Worm (Caenorhabditis elegans): ENCODE measurements around the gene btb-4.

DNA sequence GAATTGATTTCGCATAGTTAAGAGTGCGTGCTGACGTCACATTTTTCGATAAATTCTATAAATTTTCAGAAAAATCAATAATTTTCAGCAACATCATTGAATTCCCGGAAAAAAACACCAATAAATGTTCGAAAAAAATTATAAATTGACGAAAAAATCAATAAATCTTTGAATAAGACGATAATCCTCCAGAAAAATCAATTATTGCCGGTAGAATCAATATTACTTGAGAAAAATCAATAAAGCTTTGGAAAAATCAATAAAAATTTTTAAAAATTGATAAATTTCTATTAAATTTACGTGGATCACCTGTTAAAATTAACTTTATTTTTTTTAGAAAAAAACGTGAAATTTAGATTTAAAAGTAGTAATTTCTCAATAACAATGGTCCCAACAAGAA lies 18.3 kb upstream of the btb-4 start:
- TF ChIP-seq Y53F4B.3 (GFP tag; IDR thresholded peaks at IDR 0.05) = no peak
- no peak for TF ChIP-seq unc-130 (GFP tag; optimal IDR thresholded peaks at IDR 0.05)
- TF ChIP-seq F22D6.2 (tag; optimal IDR thresholded peaks at IDR 0.05) = no peak
- no peak for TF ChIP-seq snpc-1.1 (tag; optimal IDR thresholded peaks at IDR 0.05; ENCODE audit: insufficient read depth)
- TF ChIP-seq rpc-1 (optimal IDR thresholded peaks at IDR 0.05) = no peak
- TF ChIP-seq rpc-1 (tag; optimal IDR thresholded peaks at IDR 0.05) = no peak
- no peak for TF ChIP-seq dpl-1 (GFP tag; optimal IDR thresholded peaks at IDR 0.05)
- no peak for TF ChIP-seq nfyb-1 (GFP tag; IDR thresholded peaks at IDR 0.05)
- no peak for TF ChIP-seq madf-10 (tag; optimal IDR thresholded peaks at IDR 0.05)
- no peak for TF ChIP-seq unc-62 (GFP tag; optimal IDR thresholded peaks at IDR 0.05)
- no peak for TF ChIP-seq lin-26 (GFP tag; IDR thresholded peaks at IDR 0.05)
- TF ChIP-seq F37B4.10 (GFP tag; IDR thresholded peaks at IDR 0.05) = no peak
- TF ChIP-seq zim-3 (tag; optimal IDR thresholded peaks at IDR 0.05) = no peak
- TF ChIP-seq lsy-27 (tag; optimal IDR thresholded peaks at IDR 0.05; ENCODE audit: borderline replicate concordance, insufficient read depth) = no peak
